Worm (Caenorhabditis elegans): Measurements from ENCODE around the gene F29B9.12.
A peak's percentile ranks its signal among the peaks of the same experiment; 100 is the strongest.

F29B9.12 gene

ce11 chrIV:4640941-4641340, 28.4 kb upstream of the F29B9.12 start:
- TF ChIP-seq sem-2 (GFP tag; optimal IDR thresholded peaks at IDR 0.05) (no peak), sptf-1 (tag; optimal IDR thresholded peaks at IDR 0.05) (no peak), ces-1 (GFP tag; optimal IDR thresholded peaks at IDR 0.05) (no peak), nhr-237 (tag; optimal IDR thresholded peaks at IDR 0.05) (no peak), unc-62 (GFP tag; optimal IDR thresholded peaks at IDR 0.05) (no peak)

ce11 chrIV:4643577-4643976, 25.8 kb upstream of the F29B9.12 start:
- TF ChIP-seq ceh-43 (GFP tag; optimal IDR thresholded peaks at IDR 0.05): no peak
- no peak for TF ChIP-seq cnd-1 (tag; optimal IDR thresholded peaks at IDR 0.05)
- no peak for TF ChIP-seq mep-1 (tag; optimal IDR thresholded peaks at IDR 0.05)
- TF ChIP-seq ham-2 (GFP tag; optimal IDR thresholded peaks at IDR 0.05): peak; percentile 47
- no peak for TF ChIP-seq ceh-83 (GFP tag; optimal IDR thresholded peaks at IDR 0.05)
- TF ChIP-seq unc-120 (tag; optimal IDR thresholded peaks at IDR 0.05; ENCODE audit: poor library complexity, severe bottlenecking): peak; percentile 67
- TF ChIP-seq tbx-8 (GFP tag; optimal IDR thresholded peaks at IDR 0.05): no peak

ce11 chrIV:4645243-4645642, 24.1 kb upstream of the F29B9.12 start:
- TF ChIP-seq hlh-1 (tag; optimal IDR thresholded peaks at IDR 0.05): peak; percentile 52
- TF ChIP-seq flh-1 (GFP tag; optimal IDR thresholded peaks at IDR 0.05): no peak

ce11 chrIV:4647385-4647784, 22.0 kb upstream of the F29B9.12 start, which contains the start of gene F29B9.8:
Gene F29B9.8 (plus strand): TSS chrIV:4647685.
- no peak for TF ChIP-seq nhr-2 (tag; optimal IDR thresholded peaks at IDR 0.05)
- no peak for TF ChIP-seq zip-8 (tag; optimal IDR thresholded peaks at IDR 0.05)
- no peak for TF ChIP-seq pha-4 (tag; optimal IDR thresholded peaks at IDR 0.05)
- TF ChIP-seq M03D4.4 (tag; optimal IDR thresholded peaks at IDR 0.05): no peak
- no peak for TF ChIP-seq ces-1 (GFP tag; optimal IDR thresholded peaks at IDR 0.05)
- TF ChIP-seq ceh-39 (tag; optimal IDR thresholded peaks at IDR 0.05): no peak
- no peak for TF ChIP-seq blmp-1 (tag; optimal IDR thresholded peaks at IDR 0.05)
- TF ChIP-seq drap-1 (GFP tag; optimal IDR thresholded peaks at IDR 0.05): no peak

ce11 chrIV:4649460-4649859, 19.9 kb upstream of the F29B9.12 start, which contains the start of gene F29B9.7:
Gene F29B9.7 (plus strand): TSS chrIV:4649760.
- TF ChIP-seq nhr-12 (tag; optimal IDR thresholded peaks at IDR 0.05) (no peak), M03D4.4 (tag; optimal IDR thresholded peaks at IDR 0.05) (no peak), nhr-2 (tag; optimal IDR thresholded peaks at IDR 0.05) (no peak), nhr-28 (tag; optimal IDR thresholded peaks at IDR 0.05) (no peak), ztf-11 (tag; optimal IDR thresholded peaks at IDR 0.05) (no peak), cnd-1 (tag; optimal IDR thresholded peaks at IDR 0.05) (no peak), pha-4 (tag; optimal IDR thresholded peaks at IDR 0.05) (no peak), flh-1 (GFP tag; optimal IDR thresholded peaks at IDR 0.05) (no peak)

- TF ChIP-seq sptf-1 (tag; optimal IDR thresholded peaks at IDR 0.05) (peak; percentile 27), cnd-1 (tag; optimal IDR thresholded peaks at IDR 0.05) (peak; percentile 38), ces-1 (GFP tag; optimal IDR thresholded peaks at IDR 0.05) (peak; percentile 65), nhr-12 (tag; optimal IDR thresholded peaks at IDR 0.05) (no peak), lsy-2 (tag; optimal IDR thresholded peaks at IDR 0.05) (peak; percentile 57), unc-62 (GFP tag; optimal IDR thresholded peaks at IDR 0.05) (no peak), blmp-1 (tag; optimal IDR thresholded peaks at IDR 0.05) (no peak), lin-13 (tag; optimal IDR thresholded peaks at IDR 0.05) (peak; percentile 34), ham-2 (GFP tag; optimal IDR thresholded peaks at IDR 0.05) (no peak), mls-2 (tag; optimal IDR thresholded peaks at IDR 0.05) (peak; percentile 60), mab-5 (tag; optimal IDR thresholded peaks at IDR 0.05) (no peak), elt-3 (tag; optimal IDR thresholded peaks at IDR 0.05) (no peak), nhr-2 (tag; optimal IDR thresholded peaks at IDR 0.05) (no peak), hlh-1 (tag; optimal IDR thresholded peaks at IDR 0.05) (no peak), ceh-83 (GFP tag; optimal IDR thresholded peaks at IDR 0.05) (no peak), tbx-8 (GFP tag; optimal IDR thresholded peaks at IDR 0.05) (no peak), elt-1 (tag; optimal IDR thresholded peaks at IDR 0.05; ENCODE audit: borderline replicate concordance, insufficient read depth) (no peak), unc-39 (tag; optimal IDR thresholded peaks at IDR 0.05) (no peak), nhr-237 (tag; optimal IDR thresholded peaks at IDR 0.05) (peak; percentile 40), flh-1 (GFP tag; optimal IDR thresholded peaks at IDR 0.05) (no peak), ceh-43 (GFP tag; optimal IDR thresholded peaks at IDR 0.05) (peak; percentile 9), mep-1 (tag; optimal IDR thresholded peaks at IDR 0.05) (peak; percentile 78), zip-8 (tag; optimal IDR thresholded peaks at IDR 0.05) (no peak), ztf-11 (tag; optimal IDR thresholded peaks at IDR 0.05) (no peak), snpc-4 (tag; optimal IDR thresholded peaks at IDR 0.05) (no peak), nhr-76 (tag; optimal IDR thresholded peaks at IDR 0.05) (no peak), pha-4 (tag; optimal IDR thresholded peaks at IDR 0.05) (peak; percentile 48), lin-32 (GFP tag; optimal IDR thresholded peaks at IDR 0.05) (no peak), M03D4.4 (tag; optimal IDR thresholded peaks at IDR 0.05) (no peak), drap-1 (GFP tag; optimal IDR thresholded peaks at IDR 0.05) (no peak), bed-3 (GFP tag; optimal IDR thresholded peaks at IDR 0.05) (no peak), ceh-39 (tag; optimal IDR thresholded peaks at IDR 0.05) (peak; percentile 94), sem-2 (GFP tag; optimal IDR thresholded peaks at IDR 0.05) (no peak), unc-120 (tag; optimal IDR thresholded peaks at IDR 0.05; ENCODE audit: poor library complexity, severe bottlenecking) (peak; percentile 33), nhr-28 (tag; optimal IDR thresholded peaks at IDR 0.05) (no peak)
These were observed 18.7 kb upstream of the F29B9.12 start, which contains the start of gene ubc-9 for ce11 chrIV:4650624-4651094. Gene ubc-9 (plus strand): TSS chrIV:4651044.
